Fruit fly (Drosophila melanogaster): Measurements from ENCODE around the gene CG5500.

CG5500 gene

dm6 chr3R:26881121-26881895, 4.9 kb downstream of the CG5500 start, which contains the start of the genes ro and T48:
Gene ro (minus strand): TSS chr3R:26881171.
Gene T48 (plus strand): TSS chr3R:26881734.
- TF ChIP-seq CTCF (optimal IDR thresholded peaks at IDR 0.05) (peak; percentile 80 to 86), CG8478 (optimal IDR thresholded peaks at IDR 0.05) (no peak)

dm6 chr3R:26882230-26883014, 6.0 kb downstream of the CG5500 start:
- TF ChIP-seq CTCF (optimal IDR thresholded peaks at IDR 0.05) = no peak
- TF ChIP-seq CG8478 (optimal IDR thresholded peaks at IDR 0.05) = no peak

dm6 chr3R:26883015-26883292, 6.5 kb downstream of the CG5500 start:
- TF ChIP-seq CG8478 (optimal IDR thresholded peaks at IDR 0.05) (no peak), CTCF (optimal IDR thresholded peaks at IDR 0.05) (no peak)

- TF ChIP-seq CTCF (optimal IDR thresholded peaks at IDR 0.05) (no peak), CG8478 (optimal IDR thresholded peaks at IDR 0.05) (no peak)
These were observed 8.8 kb downstream of the CG5500 start for dm6 chr3R:26885192-26885591.

- TF ChIP-seq CG8478 (optimal IDR thresholded peaks at IDR 0.05) (no peak), CTCF (optimal IDR thresholded peaks at IDR 0.05) (no peak)
These were observed 9.9 kb downstream of the CG5500 start for dm6 chr3R:26886283-26886689.

dm6 chr3R:26887155-26887554, 10.7 kb downstream of the CG5500 start:
- TF ChIP-seq CG8478 (optimal IDR thresholded peaks at IDR 0.05) (no peak), CTCF (optimal IDR thresholded peaks at IDR 0.05) (no peak)

- TF ChIP-seq CTCF (optimal IDR thresholded peaks at IDR 0.05) (no peak), CG8478 (optimal IDR thresholded peaks at IDR 0.05) (no peak)
These were observed 11.8 kb downstream of the CG5500 start for dm6 chr3R:26888086-26888724.

- TF ChIP-seq CTCF (optimal IDR thresholded peaks at IDR 0.05) = no peak
- no peak for TF ChIP-seq CG8478 (optimal IDR thresholded peaks at IDR 0.05)
These were observed 13.7 kb downstream of the CG5500 start for dm6 chr3R:26890088-26890487.

dm6 chr3R:26890499-26890898, 14.1 kb downstream of the CG5500 start:
- TF ChIP-seq CG8478 (optimal IDR thresholded peaks at IDR 0.05) = no peak
- no peak for TF ChIP-seq CTCF (optimal IDR thresholded peaks at IDR 0.05)

- no peak for TF ChIP-seq CTCF (optimal IDR thresholded peaks at IDR 0.05)
- TF ChIP-seq CG8478 (optimal IDR thresholded peaks at IDR 0.05) = no peak
These were observed 16.3 kb downstream of the CG5500 start for dm6 chr3R:26892764-26893163.

dm6 chr3R:26893621-26894316, 17.3 kb downstream of the CG5500 start:
- TF ChIP-seq CG8478 (optimal IDR thresholded peaks at IDR 0.05) (no peak), CTCF (optimal IDR thresholded peaks at IDR 0.05) (no peak)

dm6 chr3R:26896260-26896659, 19.8 kb downstream of the CG5500 start:
- TF ChIP-seq CTCF (optimal IDR thresholded peaks at IDR 0.05) = no peak
- TF ChIP-seq CG8478 (optimal IDR thresholded peaks at IDR 0.05) = no peak

- TF ChIP-seq CTCF (optimal IDR thresholded peaks at IDR 0.05) (no peak), CG8478 (optimal IDR thresholded peaks at IDR 0.05) (no peak)
These were observed 20.9 kb downstream of the CG5500 start for dm6 chr3R:26897302-26897701.

- TF ChIP-seq CTCF (optimal IDR thresholded peaks at IDR 0.05) (no peak), CG8478 (optimal IDR thresholded peaks at IDR 0.05) (no peak)
These were observed 23.6 kb downstream of the CG5500 start for dm6 chr3R:26899982-26900381.

- no peak for TF ChIP-seq CG8478 (optimal IDR thresholded peaks at IDR 0.05)
- TF ChIP-seq CTCF (optimal IDR thresholded peaks at IDR 0.05) = no peak
These were observed 29.6 kb downstream of the CG5500 start for dm6 chr3R:26906034-26906433.
